Worm (Caenorhabditis elegans) whole organism, early embryonic: ENCODE results near the gene rnst-2.

Experiments
- B0310.2 ChIP-seq: sonication (generic microtip); optimal IDR thresholded peaks from 2 replicates; lab custom pipeline; 2016; ENCODE audit warnings: mild to moderate bottlenecking, missing genetic modification characterization, missing compliant biosample characterization
- F13C5.2 ChIP-seq: sonication (generic microtip); optimal IDR thresholded peaks from 2 replicates; lab custom pipeline; 2017; ENCODE audit warnings: mild to moderate bottlenecking, missing genetic modification characterization, inconsistent platforms, missing compliant biosample characterization
- aly-1 ChIP-seq: sonication (generic microtip); optimal IDR thresholded peaks from 2 replicates; lab custom pipeline; 2016; ENCODE audit warnings: missing genetic modification characterization, missing compliant biosample characterization
- ama-1 ChIP-seq: fragments of 150-350 bp; optimal IDR thresholded peaks from 2 replicates; lab custom pipeline; 2014
- ceh-13 ChIP-seq: fragments of 200-800 bp; sonication (Bioruptor generic); optimal IDR thresholded peaks from 2 replicates; lab custom pipeline; 2018; ENCODE audit warnings: mild to moderate bottlenecking, missing genetic modification characterization, missing compliant biosample characterization
- ceh-36 ChIP-seq: sonication (generic microtip); optimal IDR thresholded peaks from 2 replicates; lab custom pipeline; 2016; ENCODE audit warnings: missing genetic modification characterization, inconsistent platforms, missing compliant biosample characterization
- ets-7 ChIP-seq: sonication (generic microtip); optimal IDR thresholded peaks from 2 replicates; lab custom pipeline; 2016; ENCODE audit warnings: missing genotype, missing genetic modification characterization, missing compliant biosample characterization
- flt-1 ChIP-seq: fragments of 200-800 bp; sonication (Bioruptor generic); IDR thresholded peaks from 2 replicates; pipeline ENCODE4 v1.3.6; 2022; ENCODE audit warnings: missing genetic modification characterization, missing compliant biosample characterization
- hmbx-1 ChIP-seq: sonication (generic microtip); optimal IDR thresholded peaks from 2 replicates; lab custom pipeline; 2016; ENCODE audit warnings: mild to moderate bottlenecking, missing genetic modification characterization, missing compliant biosample characterization
- hmg-4 ChIP-seq: fragments of 200-800 bp; sonication (Bioruptor generic); optimal IDR thresholded peaks from 2 replicates; lab custom pipeline; 2018; ENCODE audit warnings: mild to moderate bottlenecking, missing genetic modification characterization, missing compliant biosample characterization
- hnd-1 ChIP-seq: sonication (generic microtip); optimal IDR thresholded peaks from 2 replicates; lab custom pipeline; 2016; ENCODE audit warnings: missing genetic modification characterization, missing compliant biosample characterization
- pes-1 ChIP-seq: fragments of 200-800 bp; sonication (Bioruptor generic); IDR thresholded peaks from 2 replicates; pipeline ENCODE4 v1.3.6; 2022; ENCODE audit warnings: missing genetic modification reagents, missing genetic modification characterization, missing compliant biosample characterization
- scrt-1 ChIP-seq: fragments of 200-800 bp; sonication (Bioruptor generic); IDR thresholded peaks from 2 replicates; pipeline ENCODE4 v1.3.6; 2022; ENCODE audit warnings: missing genetic modification characterization, missing compliant biosample characterization
- sea-1 ChIP-seq: fragments of 200-800 bp; sonication (Bioruptor generic); conservative IDR thresholded peaks from 2 replicates; pipeline ENCODE4 v1.3.6; 2022; ENCODE audit warnings: missing genetic modification characterization, missing compliant biosample characterization
- tbx-11 ChIP-seq: fragments of 200-800 bp; sonication (Bioruptor generic); IDR thresholded peaks from 2 replicates; pipeline ENCODE4 v1.3.6; 2022; ENCODE audit warnings: missing genetic modification characterization, missing compliant biosample characterization
- tbx-37 ChIP-seq: fragments of 200-800 bp; sonication (Bioruptor generic); conservative IDR thresholded peaks from 2 replicates; pipeline ENCODE4 v1.3.6; 2022; ENCODE audit warnings: missing genetic modification reagents, missing genetic modification characterization, missing compliant biosample characterization
- tra-4 ChIP-seq: sonication (generic microtip); optimal IDR thresholded peaks from 2 replicates; lab custom pipeline; 2017; ENCODE audit warnings: missing genetic modification characterization, missing compliant biosample characterization

Gene rnst-2

ce11 chrV:1038074-1038473 is 23.3 kb upstream of the rnst-2 start:
- TF ChIP-seq ama-1 (lab: Kevin White, UChicago) (no peak), sea-1 (GFP tag; lab: Robert Waterston, UW) (no peak), tbx-11 (GFP tag; lab: Robert Waterston, UW) (no peak), ets-7 (no peak), flt-1 (GFP tag; lab: Robert Waterston, UW) (no peak), scrt-1 (GFP tag; lab: Robert Waterston, UW) (no peak), B0310.2 (tag; lab: Kevin White, UChicago) (no peak), hmg-4 (GFP tag; lab: Kevin White, UChicago) (no peak), tbx-37 (GFP tag; lab: Robert Waterston, UW) (no peak), hmbx-1 (tag; lab: Kevin White, UChicago) (no peak)

ce11 chrV:1047251-1047650 is 14.1 kb upstream of the rnst-2 start:
- no peak for TF ChIP-seq ets-7
- no peak for TF ChIP-seq scrt-1 (GFP tag; lab: Robert Waterston, UW)
- no peak for TF ChIP-seq pes-1 (GFP tag; lab: Robert Waterston, UW)
- no peak for TF ChIP-seq hnd-1 (tag; lab: Kevin White, UChicago)
- TF ChIP-seq tbx-37 (GFP tag; lab: Robert Waterston, UW): no peak
- TF ChIP-seq tbx-11 (GFP tag; lab: Robert Waterston, UW): no peak
- TF ChIP-seq flt-1 (GFP tag; lab: Robert Waterston, UW): no peak
- TF ChIP-seq ceh-13: no peak
- TF ChIP-seq hmg-4 (GFP tag; lab: Kevin White, UChicago): no peak
- no peak for TF ChIP-seq sea-1 (GFP tag; lab: Robert Waterston, UW)
- TF ChIP-seq tra-4 (tag; lab: Kevin White, UChicago): no peak
- TF ChIP-seq hmbx-1 (tag; lab: Kevin White, UChicago): no peak
- no peak for TF ChIP-seq B0310.2 (tag; lab: Kevin White, UChicago)
- no peak for TF ChIP-seq ama-1 (lab: Kevin White, UChicago)
- TF ChIP-seq aly-1: no peak
- no peak for TF ChIP-seq ceh-36 (tag; lab: Kevin White, UChicago)
- no peak for TF ChIP-seq F13C5.2 (tag; lab: Kevin White, UChicago)

DNA sequence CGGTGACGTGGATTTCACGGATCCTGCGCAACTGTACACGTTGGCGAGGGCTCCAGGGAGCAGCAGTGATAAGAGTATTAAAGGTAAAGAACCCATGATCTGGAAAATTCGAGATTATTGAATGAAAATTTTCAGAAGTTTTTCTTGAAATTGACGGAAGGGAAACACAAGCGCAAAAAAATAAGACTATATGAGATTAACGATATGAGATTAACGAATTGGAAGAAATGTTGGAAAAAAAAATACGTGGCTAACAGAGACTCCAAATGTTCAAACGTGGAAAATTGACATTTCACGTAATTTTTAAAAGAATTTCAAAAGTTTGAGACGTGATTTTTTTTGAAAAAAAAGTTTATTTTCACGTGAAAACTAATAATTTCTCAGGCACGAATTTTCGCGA is 12.9 kb upstream of the rnst-2 start, which contains the start of gene nra-4:
nra-4 (minus strand) TSS at position 101 of the 400 bp plus-strand sequence.
- TF ChIP-seq flt-1 (GFP tag; lab: Robert Waterston, UW): no peak
- no peak for TF ChIP-seq ceh-13
- TF ChIP-seq tra-4 (tag; lab: Kevin White, UChicago): no peak
- TF ChIP-seq hmg-4 (GFP tag; lab: Kevin White, UChicago): no peak
- no peak for TF ChIP-seq sea-1 (GFP tag; lab: Robert Waterston, UW)
- no peak for TF ChIP-seq hmbx-1 (tag; lab: Kevin White, UChicago)
- TF ChIP-seq F13C5.2 (tag; lab: Kevin White, UChicago): no peak
- no peak for TF ChIP-seq tbx-37 (GFP tag; lab: Robert Waterston, UW)
- TF ChIP-seq ets-7: no peak
- TF ChIP-seq pes-1 (GFP tag; lab: Robert Waterston, UW): no peak
- TF ChIP-seq ceh-36 (tag; lab: Kevin White, UChicago): no peak
- no peak for TF ChIP-seq ama-1 (lab: Kevin White, UChicago)
- no peak for TF ChIP-seq scrt-1 (GFP tag; lab: Robert Waterston, UW)
- TF ChIP-seq hnd-1 (tag; lab: Kevin White, UChicago): no peak
- no peak for TF ChIP-seq tbx-11 (GFP tag; lab: Robert Waterston, UW)
- no peak for TF ChIP-seq aly-1
- no peak for TF ChIP-seq B0310.2 (tag; lab: Kevin White, UChicago)

ce11 chrV:1049334-1049733 is 12.1 kb upstream of the rnst-2 start:
- TF ChIP-seq tbx-37 (GFP tag; lab: Robert Waterston, UW) (no peak), B0310.2 (tag; lab: Kevin White, UChicago) (no peak), sea-1 (GFP tag; lab: Robert Waterston, UW) (no peak), tbx-11 (GFP tag; lab: Robert Waterston, UW) (no peak), aly-1 (no peak), ceh-13 (no peak), hmg-4 (GFP tag; lab: Kevin White, UChicago) (no peak), scrt-1 (GFP tag; lab: Robert Waterston, UW) (no peak)

ce11 chrV:1051651-1052050 is 9.7 kb upstream of the rnst-2 start:
- TF ChIP-seq F13C5.2 (tag; lab: Kevin White, UChicago) (no peak), ceh-36 (tag; lab: Kevin White, UChicago) (no peak), ets-7 (no peak), aly-1 (no peak), tbx-37 (GFP tag; lab: Robert Waterston, UW) (no peak), flt-1 (GFP tag; lab: Robert Waterston, UW) (no peak), B0310.2 (tag; lab: Kevin White, UChicago) (no peak), tbx-11 (GFP tag; lab: Robert Waterston, UW) (no peak), hmg-4 (GFP tag; lab: Kevin White, UChicago) (no peak), hnd-1 (tag; lab: Kevin White, UChicago) (no peak), ceh-13 (no peak), hmbx-1 (tag; lab: Kevin White, UChicago) (no peak), scrt-1 (GFP tag; lab: Robert Waterston, UW) (no peak)

- TF ChIP-seq F13C5.2 (tag; lab: Kevin White, UChicago) (no peak), aly-1 (no peak), tbx-11 (GFP tag; lab: Robert Waterston, UW) (no peak), ceh-36 (tag; lab: Kevin White, UChicago) (peak; percentile 77), pes-1 (GFP tag; lab: Robert Waterston, UW) (no peak), hmbx-1 (tag; lab: Kevin White, UChicago) (no peak), ama-1 (lab: Kevin White, UChicago) (no peak), B0310.2 (tag; lab: Kevin White, UChicago) (no peak)
These were observed 8.8 kb upstream of the rnst-2 start, which contains the start of gene K10C9.4 for ce11 chrV:1052559-1053064. K10C9.4 (minus strand) TSS chrV:1053014.

DNA sequence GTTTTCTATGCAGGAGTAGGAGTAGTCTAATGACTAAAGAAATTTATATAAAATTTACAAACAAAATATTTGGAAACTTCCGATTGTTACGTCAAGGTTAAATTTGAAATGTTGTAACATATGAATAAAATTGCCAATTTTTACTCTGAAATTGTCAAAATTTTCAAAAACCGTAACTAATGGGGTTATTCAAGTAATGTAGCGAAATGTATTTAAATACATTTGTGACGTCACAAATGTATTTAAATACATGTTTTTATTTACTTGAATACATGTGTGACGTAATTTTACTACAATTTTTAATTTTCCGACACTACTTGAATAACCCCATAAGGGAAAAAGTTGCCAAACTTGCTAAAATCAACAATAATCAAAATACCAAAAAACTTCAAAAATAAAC is 8.0 kb upstream of the rnst-2 start:
- TF ChIP-seq ceh-36 (tag; lab: Kevin White, UChicago) (no peak), tra-4 (tag; lab: Kevin White, UChicago) (no peak), hnd-1 (tag; lab: Kevin White, UChicago) (no peak), ets-7 (no peak), hmg-4 (GFP tag; lab: Kevin White, UChicago) (no peak), aly-1 (no peak), scrt-1 (GFP tag; lab: Robert Waterston, UW) (no peak), tbx-11 (GFP tag; lab: Robert Waterston, UW) (no peak), pes-1 (GFP tag; lab: Robert Waterston, UW) (no peak), flt-1 (GFP tag; lab: Robert Waterston, UW) (no peak), ceh-13 (no peak), F13C5.2 (tag; lab: Kevin White, UChicago) (no peak), hmbx-1 (tag; lab: Kevin White, UChicago) (no peak), ama-1 (lab: Kevin White, UChicago) (no peak)
